Fruit fly (Drosophila melanogaster) whole organism, embryonic: Measurements from ENCODE around the gene Lsp1alpha.
A peak's percentile ranks its signal among the peaks of the same experiment; 100 is the strongest.

Source experiments
- Antp ChIP-seq: fragments of 200-800 bp; sonication (Bioruptor generic); optimal IDR thresholded peaks from 3 replicates; lab custom pipeline; 2016; ENCODE audit warnings: missing biosample characterization, missing genetic modification characterization
- CG10321 ChIP-seq: fragments of 200-800 bp; sonication (Bioruptor generic); IDR thresholded peaks from 2 replicates; pipeline ENCODE4 v1.3.6; 2022; ENCODE audit warnings: missing biosample characterization, missing genetic modification characterization
- CG10979 ChIP-seq: fragments of 200-800 bp; sonication (Bioruptor generic); optimal IDR thresholded peaks from 2 replicates; lab custom pipeline; 2018; ENCODE audit warnings: missing biosample characterization, mild to moderate bottlenecking, missing genetic modification characterization, moderate library complexity
- CG12071 ChIP-seq: fragments of 200-800 bp; sonication (Bioruptor generic); optimal IDR thresholded peaks from 3 replicates; lab custom pipeline; 2018; ENCODE audit warnings: missing biosample characterization, mild to moderate bottlenecking, missing genetic modification characterization
- CG12155 ChIP-seq: fragments of 200-800 bp; sonication (Bioruptor generic); optimal IDR thresholded peaks from 3 replicates; lab custom pipeline; 2016; ENCODE audit warnings: missing biosample characterization, missing genetic modification characterization
- CG13296 ChIP-seq: fragments of 200-800 bp; sonication (Bioruptor generic); optimal IDR thresholded peaks from 3 replicates; lab custom pipeline; 2018; ENCODE audit warnings: missing biosample characterization, mild to moderate bottlenecking, missing genetic modification characterization
- CG16779 ChIP-seq: fragments of 200-800 bp; sonication (Bioruptor generic); IDR thresholded peaks from 2 replicates; pipeline ENCODE4 v1.3.6; 2022; ENCODE audit warnings: missing biosample characterization, missing genetic modification characterization
- CG16815 ChIP-seq: fragments of 200-800 bp; sonication (Bioruptor generic); optimal IDR thresholded peaks from 3 replicates; lab custom pipeline; 2017; ENCODE audit warnings: missing biosample characterization, mild to moderate bottlenecking, missing genetic modification characterization
- CG17802 ChIP-seq: fragments of 200-800 bp; sonication (Bioruptor generic); optimal IDR thresholded peaks from 2 replicates; lab custom pipeline; 2018; ENCODE audit warnings: missing biosample characterization, mild to moderate bottlenecking, missing genetic modification characterization, moderate library complexity
- CG17829 ChIP-seq: fragments of 200-800 bp; optimal IDR thresholded peaks from 2 replicates; lab custom pipeline; 2019; ENCODE audit warnings: missing biosample characterization, mild to moderate bottlenecking, missing genetic modification characterization, moderate library complexity
- CG30431 ChIP-seq: fragments of 200-800 bp; sonication (Bioruptor generic); optimal IDR thresholded peaks from 2 replicates; lab custom pipeline; 2017; ENCODE audit warnings: missing biosample characterization, missing genetic modification characterization
- CG33557 ChIP-seq: fragments of 200-800 bp; sonication (Bioruptor generic); optimal IDR thresholded peaks from 2 replicates; lab custom pipeline; 2019; ENCODE audit warnings: missing biosample characterization, mild to moderate bottlenecking, missing genetic modification characterization, moderate library complexity
- CG34422 ChIP-seq: fragments of 200-800 bp; sonication (Bioruptor generic); IDR thresholded peaks from 3 replicates; pipeline ENCODE4 v1.3.6; 2022; ENCODE audit warnings: missing biosample characterization, missing genetic modification characterization
- CG4328 ChIP-seq: fragments of 200-800 bp; sonication (Bioruptor generic); optimal IDR thresholded peaks from 3 replicates; lab custom pipeline; 2017; ENCODE audit warnings: missing biosample characterization, missing genetic modification reagents, missing genetic modification characterization
- CG4404 ChIP-seq: fragments of 200-800 bp; sonication (Bioruptor generic); IDR thresholded peaks from 2 replicates; pipeline ENCODE4 v1.3.6; 2022; ENCODE audit warnings: missing biosample characterization, missing genetic modification characterization
- CG4617 ChIP-seq: fragments of 200-800 bp; sonication (Bioruptor generic); optimal IDR thresholded peaks from 3 replicates; lab custom pipeline; 2016; ENCODE audit warnings: missing biosample characterization, missing genetic modification characterization, borderline replicate concordance
- CG4707 ChIP-seq: fragments of 200-800 bp; sonication (Bioruptor generic); optimal IDR thresholded peaks from 2 replicates; lab custom pipeline; 2018; ENCODE audit warnings: missing biosample characterization, mild to moderate bottlenecking, missing genetic modification characterization, moderate library complexity
- CG6689 ChIP-seq: fragments of 200-800 bp; sonication (Bioruptor generic); IDR thresholded peaks from 2 replicates; pipeline ENCODE4 v1.3.6; 2022; ENCODE audit warnings: missing biosample characterization, missing genetic modification characterization
- CG6765 ChIP-seq: fragments of 200-800 bp; sonication (Bioruptor generic); optimal IDR thresholded peaks from 3 replicates; lab custom pipeline; 2017; ENCODE audit warnings: missing biosample characterization, mild to moderate bottlenecking, missing genetic modification characterization
- CG7372 ChIP-seq: fragments of 200-800 bp; sonication (Bioruptor generic); IDR thresholded peaks from 2 replicates; pipeline ENCODE4 v1.3.6; 2022; ENCODE audit warnings: missing biosample characterization, missing genetic modification characterization
- CG8359 ChIP-seq: fragments of 200-800 bp; sonication (Bioruptor generic); optimal IDR thresholded peaks from 2 replicates; lab custom pipeline; 2017; ENCODE audit warnings: missing biosample characterization, mild to moderate bottlenecking, missing genetic modification characterization, borderline replicate concordance
- CG9437 ChIP-seq: fragments of 200-800 bp; sonication (Bioruptor generic); optimal IDR thresholded peaks from 2 replicates; lab custom pipeline; 2018; ENCODE audit warnings: missing biosample characterization, mild to moderate bottlenecking, missing genetic modification characterization
- CHES-1-like ChIP-seq: fragments of 200-800 bp; sonication (Bioruptor generic); optimal IDR thresholded peaks from 2 replicates; lab custom pipeline; 2016; ENCODE audit warnings: missing biosample characterization, missing genetic modification characterization
- Camta ChIP-seq: fragments of 200-800 bp; sonication (Bioruptor generic); optimal IDR thresholded peaks from 2 replicates; lab custom pipeline; 2016; ENCODE audit warnings: missing biosample characterization, missing genetic modification characterization
- CkIIα-i1 ChIP-seq: fragments of 200-800 bp; sonication (Bioruptor generic); IDR thresholded peaks from 2 replicates; pipeline ENCODE4 v1.3.6; 2022; ENCODE audit warnings: missing biosample characterization, missing genetic modification characterization
- Dad ChIP-seq: fragments of 200-800 bp; sonication (Bioruptor generic); optimal IDR thresholded peaks from 3 replicates; lab custom pipeline; 2016; ENCODE audit warnings: missing biosample characterization, missing genetic modification characterization
- E2f1 ChIP-seq: fragments of 200-800 bp; sonication (Bioruptor generic); IDR thresholded peaks from 2 replicates; pipeline ENCODE4 v1.3.6; 2022; ENCODE audit warnings: missing biosample characterization, missing genetic modification characterization
- HmgD ChIP-seq: fragments of 200-800 bp; sonication (Bioruptor generic); optimal IDR thresholded peaks from 3 replicates; lab custom pipeline; 2016; ENCODE audit warnings: missing biosample characterization, missing genetic modification characterization
- Med ChIP-seq: fragments of 200-800 bp; sonication (Bioruptor generic); peaks from one replicate; lab custom pipeline; 2016; ENCODE audit warnings: missing biosample characterization, missing genetic modification characterization, mild to moderate bottlenecking, inconsistent platforms, moderate library complexity
- NK7.1 ChIP-seq: fragments of 200-800 bp; sonication (Bioruptor generic); optimal IDR thresholded peaks from 3 replicates; lab custom pipeline; 2016; ENCODE audit warnings: missing biosample characterization, missing genetic modification characterization
- aop ChIP-seq: fragments of 200-800 bp; sonication (Bioruptor generic); IDR thresholded peaks from 2 replicates; pipeline ENCODE4 v1.3.6; 2022; ENCODE audit warnings: missing biosample characterization, missing genetic modification characterization
- ash1 ChIP-seq: fragments of 200-800 bp; sonication (Bioruptor generic); optimal IDR thresholded peaks from 2 replicates; lab custom pipeline; 2018; ENCODE audit warnings: missing biosample characterization, mild to moderate bottlenecking, missing genetic modification characterization
- az2 ChIP-seq: fragments of 200-800 bp; sonication (Bioruptor generic); optimal IDR thresholded peaks from 3 replicates; lab custom pipeline; 2016; ENCODE audit warnings: missing biosample characterization, missing genetic modification characterization
- btn ChIP-seq: fragments of 200-800 bp; sonication (Bioruptor generic); optimal IDR thresholded peaks from 2 replicates; lab custom pipeline; 2016; ENCODE audit warnings: missing biosample characterization, missing genetic modification characterization
- eve ChIP-seq, 2 experiments: fragments of >200 bp; optimal IDR thresholded peaks; 2 replicates each; lab custom pipeline; 2017; ENCODE audit warnings: missing biosample characterization in 2 of 2, missing genetic modification characterization in 2 of 2
- ewg ChIP-seq: fragments of 200-800 bp; sonication (Bioruptor generic); optimal IDR thresholded peaks from 3 replicates; lab custom pipeline; 2017; ENCODE audit warnings: mild to moderate bottlenecking, missing biosample characterization, missing genetic modification reagents, missing genetic modification characterization
- grau ChIP-seq: fragments of 200-800 bp; optimal IDR thresholded peaks from 3 replicates; lab custom pipeline; 2019; ENCODE audit warnings: missing biosample characterization, mild to moderate bottlenecking, missing genetic modification characterization, moderate library complexity
- gsb ChIP-seq: fragments of 200-800 bp; sonication (Bioruptor generic); IDR thresholded peaks from 2 replicates; pipeline ENCODE4 v1.3.6; 2022; ENCODE audit warnings: missing biosample characterization, missing genetic modification characterization
- hth ChIP-seq: fragments of >200 bp; optimal IDR thresholded peaks from 2 replicates; lab custom pipeline; 2017; ENCODE audit warnings: inconsistent platforms
- kah ChIP-seq: fragments of 200-800 bp; sonication (Bioruptor generic); optimal IDR thresholded peaks from 2 replicates; lab custom pipeline; 2018; ENCODE audit warnings: missing biosample characterization, mild to moderate bottlenecking, missing genetic modification characterization
- kay ChIP-seq: fragments of 200-800 bp; sonication (Bioruptor generic); optimal IDR thresholded peaks from 2 replicates; lab custom pipeline; 2016; ENCODE audit warnings: missing biosample characterization, missing genetic modification characterization
- mirr ChIP-seq: fragments of 200-800 bp; sonication (Bioruptor generic); optimal IDR thresholded peaks from 3 replicates; lab custom pipeline; 2018; ENCODE audit warnings: missing biosample characterization, mild to moderate bottlenecking, missing genetic modification characterization
- nmo ChIP-seq: fragments of 200-800 bp; sonication (Bioruptor generic); optimal IDR thresholded peaks from 2 replicates; lab custom pipeline; 2018; ENCODE audit warnings: missing biosample characterization, mild to moderate bottlenecking, missing genetic modification characterization, moderate library complexity
- onecut ChIP-seq: fragments of 200-800 bp; sonication (Bioruptor generic); IDR thresholded peaks from 2 replicates; pipeline ENCODE4 v1.3.6; 2022; ENCODE audit warnings: missing biosample characterization, missing genetic modification characterization
- pan ChIP-seq, 4 experiments: fragments of >200 bp in 3 of 4; fragments of 200-800 bp in 1 of 4; sonication (Bioruptor generic) in 1 of 4; optimal IDR thresholded peaks in 3 of 4; IDR thresholded peaks in 1 of 4; 2 replicates each; pipeline versions ENCODE4 v1.3.6 to Lab custom; 2017 to 2022; ENCODE audit warnings: missing biosample characterization in 2 of 4, missing genetic modification characterization in 2 of 4, mixed read lengths in 1 of 4
- pita ChIP-seq: fragments of 200-800 bp; sonication (Bioruptor generic); optimal IDR thresholded peaks from 2 replicates; lab custom pipeline; 2017; ENCODE audit warnings: missing biosample characterization, mild to moderate bottlenecking, missing genetic modification characterization
- pzg ChIP-seq: fragments of 200-800 bp; sonication (Bioruptor generic); optimal IDR thresholded peaks from 3 replicates; lab custom pipeline; 2018; ENCODE audit warnings: missing biosample characterization, mild to moderate bottlenecking, missing genetic modification characterization, moderate library complexity
- sisA ChIP-seq: fragments of 200-800 bp; sonication (Bioruptor generic); IDR thresholded peaks from 2 replicates; pipeline ENCODE4 v1.3.6; 2022; ENCODE audit warnings: missing biosample characterization, missing genetic modification characterization
- so ChIP-seq: fragments of 200-800 bp; sonication (Bioruptor generic); IDR thresholded peaks from 3 replicates; pipeline ENCODE4 v1.3.6; 2022; ENCODE audit warnings: missing biosample characterization, missing genetic modification characterization
- ssp ChIP-seq: fragments of 200-800 bp; sonication (Bioruptor generic); IDR thresholded peaks from 2 replicates; pipeline ENCODE4 v1.3.6; 2022; ENCODE audit warnings: missing biosample characterization, missing genetic modification characterization
- stwl ChIP-seq: fragments of 200-800 bp; sonication (Bioruptor generic); optimal IDR thresholded peaks from 3 replicates; lab custom pipeline; 2018; ENCODE audit warnings: missing biosample characterization, mild to moderate bottlenecking, missing genetic modification characterization, moderate library complexity
- vvl ChIP-seq: fragments of 200-800 bp; sonication (Bioruptor generic); IDR thresholded peaks from 2 replicates; pipeline ENCODE4 v1.3.6; 2022; ENCODE audit warnings: missing biosample characterization, missing genetic modification characterization

The Lsp1alpha gene

DNA sequence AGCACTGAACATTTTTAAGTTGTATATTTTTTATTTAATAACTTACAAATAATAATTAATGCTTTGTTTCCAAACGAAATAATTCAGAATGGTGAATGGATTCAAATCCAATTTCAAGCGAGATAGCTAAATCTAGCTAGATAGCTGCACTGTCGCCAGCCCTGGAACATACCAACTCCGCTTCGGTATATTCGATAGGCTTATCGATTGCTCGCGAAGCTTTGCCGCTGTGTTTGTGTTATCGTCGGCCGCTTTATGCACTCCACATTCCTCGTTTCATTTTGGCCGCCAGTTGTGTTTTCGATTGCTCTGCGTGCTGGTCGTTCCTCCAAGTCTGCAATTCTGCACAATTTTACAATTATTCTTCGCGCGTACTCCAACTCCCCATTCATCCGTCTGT lies 6.8 kb downstream of the Lsp1alpha start, which contains the start of gene mdu (continued):
- TF ChIP-seq onecut (GFP tag; lab: Robert Waterston, UW) (no peak), CG30431 (GFP tag; lab: Kevin White, UChicago) (no peak), CG17829 (tag; lab: Kevin White, UChicago) (no peak), Camta (GFP tag; lab: Kevin White, UChicago) (no peak), CG4404 (GFP tag; lab: Robert Waterston, UW) (no peak), CG12071 (GFP tag; lab: Kevin White, UChicago) (no peak), aop (GFP tag; lab: Robert Waterston, UW) (no peak), NK7.1 (GFP tag; lab: Kevin White, UChicago) (no peak), CG9437 (GFP tag; lab: Kevin White, UChicago) (peak; percentile 29), eve (GFP tag; optimal IDR thresholded peaks at IDR 0.05; lab: Kevin White, UChicago) (no peak), az2 (GFP tag; lab: Kevin White, UChicago) (peak; percentile 23), nmo (GFP tag; lab: Kevin White, UChicago) (peak; percentile 61), CG34422 (GFP tag; lab: Robert Waterston, UW) (no peak), kay (GFP tag; lab: Kevin White, UChicago) (no peak), ewg (GFP tag; lab: Kevin White, UChicago) (no peak), CG33557 (no peak), CG10321 (GFP tag; lab: Robert Waterston, UW) (no peak), pan (optimal IDR thresholded peaks at IDR 0.05; lab: Kevin White, UChicago) (no peak), pan (GFP tag; optimal IDR thresholded peaks at IDR 0.05 in 1 of 2, IDR thresholded peaks at IDR 0.05 in 1 of 2) (no peak), CG10979 (tag; lab: Kevin White, UChicago) (no peak), btn (GFP tag; lab: Kevin White, UChicago) (no peak), pita (GFP tag; lab: Kevin White, UChicago) (no peak), stwl (peak; percentile 41), Dad (GFP tag; lab: Kevin White, UChicago) (no peak), Med (no peak), CG4707 (no peak), CG16779 (GFP tag; lab: Robert Waterston, UW) (no peak), CG8359 (GFP tag; lab: Kevin White, UChicago) (no peak), CG4617 (GFP tag; lab: Kevin White, UChicago) (no peak), ash1 (no peak), gsb (GFP tag; lab: Robert Waterston, UW) (no peak), HmgD (GFP tag; lab: Kevin White, UChicago) (no peak), vvl (GFP tag; lab: Robert Waterston, UW) (no peak), pzg (peak; percentile 29), kah (GFP tag; lab: Kevin White, UChicago) (no peak), CkIIα-i1 (GFP tag; lab: Robert Waterston, UW) (no peak), CG6689 (0 out of 2 replicates have a peak, but pooled peaks have one; percentile 21), CG7372 (GFP tag; lab: Robert Waterston, UW) (no peak), grau (peak; percentile 48), mirr (GFP tag; lab: Kevin White, UChicago) (no peak), hth (lab: Kevin White, UChicago) (no peak), CG13296 (no peak), CG17802 (tag; lab: Kevin White, UChicago) (no peak), ssp (GFP tag; lab: Robert Waterston, UW) (0 out of 2 replicates have a peak, but pooled peaks have one; percentile 30), CG6765 (GFP tag; lab: Kevin White, UChicago) (no peak), so (GFP tag; lab: Robert Waterston, UW) (no peak), E2f1 (GFP tag; lab: Robert Waterston, UW) (peak; percentile 34; the same call in 1 of the 2 replicates), sisA (no peak), CG16815 (GFP tag; lab: Kevin White, UChicago) (peak; percentile 3), CG12155 (no peak), Antp (no peak), CG4328 (GFP tag; lab: Kevin White, UChicago) (no peak), CHES-1-like (no peak)
